Fruit fly (Drosophila melanogaster): ENCODE measurements around the gene Npc1a.
A peak's percentile ranks its signal among the peaks of the same experiment; 100 is the strongest.

Npc1a gene

dm6 chr2L:10260750-10261493, 39.9 kb upstream of the Npc1a start, which contains the start of gene Pten (continued):
- TF ChIP-seq pum (GFP tag; optimal IDR thresholded peaks at IDR 0.05) = peak; percentile 60

dm6 chr2L:10259960-10260749, 39.1 kb upstream of the Npc1a start:
- no peak for TF ChIP-seq pan (optimal IDR thresholded peaks at IDR 0.05)
- peak in 1 of 2 experiments; percentile 48 for TF ChIP-seq pan (GFP tag; optimal IDR thresholded peaks at IDR 0.05 in 1 of 2, IDR thresholded peaks at IDR 0.05 in 1 of 2)
- TF ChIP-seq sna (GFP tag; IDR thresholded peaks at IDR 0.05; ENCODE audit: partially characterized antibody) = no peak
- peak; percentile 49 for TF ChIP-seq sens (GFP tag)
- TF ChIP-seq Drgx (GFP tag; IDR thresholded peaks at IDR 0.05) = 0 out of 2 replicates have a peak, but pooled peaks have one; percentile 27
- TF ChIP-seq CG6813 (GFP tag; optimal IDR thresholded peaks at IDR 0.05) = no peak
- TF ChIP-seq zfh1 (GFP tag; IDR thresholded peaks at IDR 0.05) = peak; percentile 13; the same call in 1 of the 3 replicates
- peak; percentile 91 for TF ChIP-seq cg (GFP tag; optimal IDR thresholded peaks at IDR 0.05)
- TF ChIP-seq Kr (GFP tag; optimal IDR thresholded peaks at IDR 0.05) = peak; percentile 68
- TF ChIP-seq dati (GFP tag; IDR thresholded peaks at IDR 0.05) = no peak
- TF ChIP-seq CG8388 (GFP tag; optimal IDR thresholded peaks at IDR 0.05) = peak; percentile 99
- TF ChIP-seq eve (GFP tag; optimal IDR thresholded peaks at IDR 0.05) = peak in 1 of 2 experiments; percentile 36
- TF ChIP-seq lola (GFP tag; optimal IDR thresholded peaks at IDR 0.05) = peak in 1 of 3 experiments; percentile 44
- peak; percentile 47 for TF ChIP-seq CG15479 (GFP tag; optimal IDR thresholded peaks at IDR 0.05)
- TF ChIP-seq CG9876 (GFP tag; optimal IDR thresholded peaks at IDR 0.05) = no peak
- peak; percentile 80 for TF ChIP-seq lov (optimal IDR thresholded peaks at IDR 0.05)
- no peak for TF ChIP-seq lov (GFP tag; IDR thresholded peaks at IDR 0.05)
- TF ChIP-seq corto (GFP tag; optimal IDR thresholded peaks at IDR 0.05) = no peak
- TF ChIP-seq sens-2 (GFP tag; IDR thresholded peaks at IDR 0.05) = no peak

- TF ChIP-seq psq (GFP tag; optimal IDR thresholded peaks at IDR 0.05) (no peak), onecut (GFP tag; IDR thresholded peaks at IDR 0.05) (no peak), Sry-δ (GFP tag; optimal IDR thresholded peaks at IDR 0.05) (peak; percentile 38), HLHmδ (GFP tag; optimal IDR thresholded peaks at IDR 0.05) (no peak), Opbp (GFP tag; IDR thresholded peaks at IDR 0.05; ENCODE audit: partially characterized antibody) (no peak), CG17385 (GFP tag; optimal IDR thresholded peaks at IDR 0.05) (no peak), TFAM (GFP tag; optimal IDR thresholded peaks at IDR 0.05) (no peak), CG30020 (tag; optimal IDR thresholded peaks at IDR 0.05) (peak; percentile 99), Tbp (GFP tag; optimal IDR thresholded peaks at IDR 0.05) (no peak), H2.0 (GFP tag; IDR thresholded peaks at IDR 0.05) (no peak), cg (GFP tag; optimal IDR thresholded peaks at IDR 0.05) (peak; percentile 5), Oli (tag; optimal IDR thresholded peaks at IDR 0.05) (no peak), bab2 (GFP tag; optimal IDR thresholded peaks at IDR 0.05) (no peak), bcd (GFP tag; optimal IDR thresholded peaks at IDR 0.05) (no peak), CG11723 (GFP tag; optimal IDR thresholded peaks at IDR 0.05) (peak; percentile 51), disco-r (GFP tag; optimal IDR thresholded peaks at IDR 0.05) (no peak), BEAF-32 (GFP tag; optimal IDR thresholded peaks at IDR 0.05) (peak; percentile 31), tgo (GFP tag; IDR thresholded peaks at IDR 0.05) (no peak), D (optimal IDR thresholded peaks at IDR 0.05) (no peak), D (GFP tag; optimal IDR thresholded peaks at IDR 0.05) (no peak), ken (GFP tag; IDR thresholded peaks at IDR 0.05) (no peak), ara (GFP tag; IDR thresholded peaks at IDR 0.05) (no peak), chif (GFP tag; optimal IDR thresholded peaks at IDR 0.05) (no peak), MESR4 (GFP tag; optimal IDR thresholded peaks at IDR 0.05) (peak; percentile 77), abd-A (tag; optimal IDR thresholded peaks at IDR 0.05) (no peak), Antp (GFP tag; optimal IDR thresholded peaks at IDR 0.05) (no peak), CG6254 (GFP tag; optimal IDR thresholded peaks at IDR 0.05) (no peak)
Observed at dm6 chr2L:10255725-10256158, 34.7 kb upstream of the Npc1a start, which contains the start of gene CG5676. CG5676 (minus strand) TSS chr2L:10255891.
